Worm (Caenorhabditis elegans) whole organism, young adult: ENCODE measurements around the gene unc-33.

Source experiments
- B0261.1 ChIP-seq: sonication (generic microtip); optimal IDR thresholded peaks from 2 replicates; lab custom pipeline; 2016; ENCODE audit warnings: mild to moderate bottlenecking, missing genetic modification characterization, moderate library complexity, missing compliant biosample characterization
- D2030.7 ChIP-seq: fragments of 200-800 bp; sonication (Bioruptor generic); IDR thresholded peaks from 2 replicates; pipeline ENCODE4 v1.3.6; 2022; ENCODE audit warnings: missing genetic modification reagents, missing genetic modification characterization, missing compliant biosample characterization
- F22D6.2 ChIP-seq: sonication (generic microtip); optimal IDR thresholded peaks from 2 replicates; lab custom pipeline; 2016; ENCODE audit warnings: mild to moderate bottlenecking, missing genetic modification characterization, missing compliant biosample characterization
- F52B5.7 ChIP-seq: sonication (generic microtip); optimal IDR thresholded peaks from 2 replicates; lab custom pipeline; 2016; ENCODE audit warnings: mild to moderate bottlenecking, missing genetic modification characterization, missing compliant biosample characterization
- F55B11.4 ChIP-seq: sonication (generic microtip); optimal IDR thresholded peaks from 2 replicates; lab custom pipeline; 2016; ENCODE audit warnings: missing compliant biosample characterization, missing genetic modification characterization, borderline replicate concordance; ENCODE audit not compliant: insufficient read depth
- F57A8.1 ChIP-seq: fragments of 200-800 bp; sonication (Bioruptor generic); optimal IDR thresholded peaks from 2 replicates; lab custom pipeline; 2018; ENCODE audit warnings: mild to moderate bottlenecking, missing genetic modification characterization, moderate library complexity, missing compliant biosample characterization
- K12H6.12 ChIP-seq: fragments of 200-800 bp; sonication (Bioruptor generic); optimal IDR thresholded peaks from 2 replicates; lab custom pipeline; 2018; ENCODE audit warnings: mild to moderate bottlenecking, missing genetic modification characterization, missing compliant biosample characterization
- Y53G8AR.9 ChIP-seq: fragments of 200-800 bp; sonication (Bioruptor generic); conservative IDR thresholded peaks from 2 replicates; pipeline ENCODE4 v1.3.6; 2022; ENCODE audit warnings: missing genetic modification reagents, missing genetic modification characterization, missing compliant biosample characterization
- ama-1 ChIP-seq, 3 experiments: fragments of 150-350 bp in 1 of 3; sonication (generic microtip) in 2 of 3; optimal IDR thresholded peaks; 2 replicates each; lab custom pipeline; 2014 to 2018; ENCODE audit warnings: missing biosample characterization in 2 of 3, missing genetic modification characterization in 2 of 3, missing genetic modification reagents in 2 of 3
- aptf-3 ChIP-seq: fragments of 200-800 bp; sonication (Bioruptor generic); IDR thresholded peaks from 2 replicates; pipeline ENCODE4 v1.3.6; 2022; ENCODE audit warnings: missing genetic modification characterization, missing compliant biosample characterization
- atf-7 ChIP-seq: sonication (generic microtip); optimal IDR thresholded peaks from 2 replicates; lab custom pipeline; 2017; ENCODE audit warnings: mild to moderate bottlenecking, missing genetic modification characterization, missing compliant biosample characterization
- bed-1 ChIP-seq: fragments of 200-800 bp; sonication (Bioruptor generic); IDR thresholded peaks from 2 replicates; pipeline ENCODE4 v1.3.6; 2022; ENCODE audit warnings: missing genetic modification reagents, missing genetic modification characterization, missing compliant biosample characterization
- bed-2 ChIP-seq: fragments of 200-800 bp; sonication (Bioruptor generic); IDR thresholded peaks from 2 replicates; pipeline ENCODE4 v1.3.6; 2022; ENCODE audit warnings: missing genetic modification reagents, missing genetic modification characterization, missing compliant biosample characterization
- cebp-1 ChIP-seq, 2 experiments: fragments of 200-800 bp in 1 of 2; sonication (Bioruptor generic) in 1 of 2; sonication (generic microtip) in 1 of 2; IDR thresholded peaks in 1 of 2; optimal IDR thresholded peaks in 1 of 2; 2 replicates each; pipeline versions ENCODE4 v1.3.6 to Lab custom; 2017 to 2022; ENCODE audit warnings: missing compliant biosample characterization in 2 of 2, missing genetic modification characterization in 2 of 2, mild to moderate bottlenecking in 1 of 2, missing genetic modification reagents in 1 of 2, moderate library complexity in 1 of 2
- ceh-91 ChIP-seq: fragments of 200-800 bp; sonication (Bioruptor generic); IDR thresholded peaks from 2 replicates; pipeline ENCODE4 v1.3.6; 2022; ENCODE audit warnings: missing genetic modification reagents, missing genetic modification characterization, missing compliant biosample characterization
- chd-7 ChIP-seq: sonication (generic microtip); optimal IDR thresholded peaks from 2 replicates; lab custom pipeline; 2016; ENCODE audit warnings: mild to moderate bottlenecking, missing genetic modification characterization, moderate library complexity, missing compliant biosample characterization
- dox-1 ChIP-seq: fragments of 200-800 bp; sonication (Bioruptor generic); IDR thresholded peaks from 2 replicates; pipeline ENCODE4 v1.3.6; 2022; ENCODE audit warnings: missing genetic modification reagents, missing genetic modification characterization, missing compliant biosample characterization
- egl-18 ChIP-seq: fragments of 200-800 bp; sonication (Bioruptor generic); IDR thresholded peaks from 2 replicates; pipeline ENCODE4 v1.3.6; 2022; ENCODE audit warnings: missing genetic modification reagents, missing genetic modification characterization, missing compliant biosample characterization
- egrh-3 ChIP-seq: fragments of 200-800 bp; sonication (Bioruptor generic); IDR thresholded peaks from 2 replicates; pipeline ENCODE4 v1.3.6; 2022; ENCODE audit warnings: missing genetic modification reagents, missing genetic modification characterization, missing compliant biosample characterization
- him-1 ChIP-seq: sonication (generic microtip); optimal IDR thresholded peaks from 2 replicates; lab custom pipeline; 2016; ENCODE audit warnings: missing genotype, missing genetic modification reagents, missing genetic modification characterization, missing compliant biosample characterization
- hlh-26 ChIP-seq: fragments of 200-800 bp; sonication (Bioruptor generic); conservative IDR thresholded peaks from 2 replicates; pipeline ENCODE4 v1.3.6; 2022; ENCODE audit warnings: missing genetic modification reagents, missing genetic modification characterization, missing compliant biosample characterization
- hmg-1.2 ChIP-seq: fragments of 200-800 bp; sonication (Bioruptor generic); IDR thresholded peaks from 2 replicates; pipeline ENCODE4 v1.3.6; 2022; ENCODE audit warnings: missing genetic modification reagents, missing genetic modification characterization, missing compliant biosample characterization
- lin-54 ChIP-seq: fragments of 200-800 bp; sonication (Bioruptor generic); optimal IDR thresholded peaks from 2 replicates; lab custom pipeline; 2018; ENCODE audit warnings: mild to moderate bottlenecking, missing genetic modification characterization, missing compliant biosample characterization
- madf-3 ChIP-seq: fragments of 200-800 bp; sonication (Bioruptor generic); IDR thresholded peaks from 2 replicates; pipeline ENCODE4 v1.3.6; 2022; ENCODE audit warnings: missing genetic modification reagents, missing genetic modification characterization, missing compliant biosample characterization
- madf-8 ChIP-seq: fragments of 200-800 bp; sonication (Bioruptor generic); conservative IDR thresholded peaks from 2 replicates; pipeline ENCODE4 v1.3.6; 2022; ENCODE audit warnings: missing genetic modification reagents, missing genetic modification characterization, missing compliant biosample characterization
- nhr-120 ChIP-seq: fragments of 200-800 bp; sonication (Bioruptor generic); IDR thresholded peaks from 2 replicates; pipeline ENCODE4 v1.3.6; 2022; ENCODE audit warnings: missing genetic modification characterization, missing compliant biosample characterization
- nhr-179 ChIP-seq: sonication (generic microtip); optimal IDR thresholded peaks from 2 replicates; lab custom pipeline; 2016; ENCODE audit warnings: mild to moderate bottlenecking, missing genetic modification characterization, missing compliant biosample characterization
- rpc-1 ChIP-seq, 2 experiments: fragments of 150-350 bp in 1 of 2; sonication (generic microtip) in 1 of 2; optimal IDR thresholded peaks; 2 replicates each; lab custom pipeline; 2014 to 2018; ENCODE audit warnings: missing biosample characterization in 1 of 2, missing genetic modification characterization in 1 of 2, missing genetic modification reagents in 1 of 2, missing genotype in 1 of 2
- snpc-3.4 ChIP-seq: sonication (generic microtip); optimal IDR thresholded peaks from 2 replicates; lab custom pipeline; 2017; ENCODE audit warnings: missing genetic modification characterization, mild to moderate bottlenecking, missing compliant biosample characterization, antibody characterized with exemption, moderate library complexity, missing genotype, missing genetic modification reagents
- snpc-4 ChIP-seq, 5 experiments: fragments of 150-350 bp in 1 of 5; sonication (generic microtip) in 4 of 5; optimal IDR thresholded peaks; 2 replicates each; lab custom pipeline; 2014 to 2018; ENCODE audit warnings: missing genetic modification characterization in 5 of 5, missing biosample characterization in 3 of 5, antibody characterized with exemption in 2 of 5, mild to moderate bottlenecking in 2 of 5, missing compliant biosample characterization in 2 of 5, missing genotype in 2 of 5, moderate library complexity in 2 of 5, missing genetic modification reagents in 1 of 5
- sptf-2 ChIP-seq: fragments of 200-800 bp; sonication (Bioruptor generic); optimal IDR thresholded peaks from 2 replicates; lab custom pipeline; 2018; ENCODE audit warnings: mild to moderate bottlenecking, missing genetic modification characterization, missing compliant biosample characterization
- tbp1 ChIP-seq: fragments of 200-800 bp; sonication (Bioruptor generic); optimal IDR thresholded peaks from 2 replicates; lab custom pipeline; 2018; ENCODE audit warnings: mild to moderate bottlenecking, missing genetic modification characterization, missing compliant biosample characterization
- tbx-9 ChIP-seq: sonication (generic microtip); optimal IDR thresholded peaks from 2 replicates; lab custom pipeline; 2016; ENCODE audit warnings: borderline replicate concordance, missing genetic modification characterization, inconsistent platforms, missing compliant biosample characterization
- tlf-1 ChIP-seq: fragments of 200-800 bp; sonication (Bioruptor generic); optimal IDR thresholded peaks from 2 replicates; lab custom pipeline; 2018; ENCODE audit warnings: mild to moderate bottlenecking, missing genetic modification characterization, missing compliant biosample characterization
- unc-130 ChIP-seq: sonication (generic microtip); optimal IDR thresholded peaks from 2 replicates; lab custom pipeline; 2016; ENCODE audit warnings: missing genetic modification reagents, missing genetic modification characterization, missing compliant biosample characterization
- unc-62 ChIP-seq: fragments of 150-350 bp; optimal IDR thresholded peaks from 2 replicates; lab custom pipeline; 2014; ENCODE audit warnings: missing biosample characterization, missing genetic modification reagents, missing genetic modification characterization
- zfh-2 ChIP-seq: fragments of 200-800 bp; sonication (Bioruptor generic); conservative IDR thresholded peaks from 2 replicates; pipeline ENCODE4 v1.3.6; 2022; ENCODE audit warnings: missing genetic modification reagents, missing genetic modification characterization, missing compliant biosample characterization
- ztf-3 ChIP-seq: fragments of 200-800 bp; sonication (Bioruptor generic); optimal IDR thresholded peaks from 2 replicates; lab custom pipeline; 2018; ENCODE audit warnings: mild to moderate bottlenecking, missing genetic modification characterization, missing compliant biosample characterization

The unc-33 gene

DNA sequence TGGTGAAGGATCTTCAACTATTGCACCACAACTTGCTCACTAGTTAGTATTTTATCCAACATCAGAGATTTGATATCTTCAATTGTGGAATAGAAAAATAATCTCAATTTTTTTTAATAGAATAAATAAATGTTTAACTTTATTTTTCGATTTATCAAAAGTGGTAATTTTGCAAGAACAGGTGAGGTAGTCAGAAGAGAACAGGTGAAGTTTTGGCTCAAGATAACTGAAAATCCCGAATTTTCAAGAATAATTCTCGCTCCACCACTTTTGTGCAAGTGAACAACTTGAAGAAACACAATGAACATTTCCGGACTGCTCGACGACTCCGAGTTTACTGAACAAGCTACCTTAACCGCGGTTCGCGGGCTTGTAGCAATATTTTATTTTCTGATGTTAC lies 25.2 kb upstream of the unc-33 start, which contains the start of gene srz-78:
srz-78 (plus strand) TSS at position 301 of the 400 bp plus-strand sequence.
- TF ChIP-seq atf-7 (tag; lab: Kevin White, UChicago) (no peak), egrh-3 (GFP tag; lab: Robert Waterston, UW) (no peak), hlh-26 (no peak), B0261.1 (tag; lab: Kevin White, UChicago) (no peak), sptf-2 (GFP tag; lab: Kevin White, UChicago) (no peak), ceh-91 (GFP tag; lab: Robert Waterston, UW) (no peak)

- TF ChIP-seq zfh-2 (no peak), nhr-179 (tag; lab: Kevin White, UChicago) (no peak), tbx-9 (tag; lab: Kevin White, UChicago) (no peak), hmg-1.2 (GFP tag; lab: Robert Waterston, UW) (no peak), F22D6.2 (tag; lab: Kevin White, UChicago) (no peak), D2030.7 (no peak), aptf-3 (no peak), him-1 (no peak), cebp-1 (GFP tag; IDR thresholded peaks at IDR 0.05; lab: Robert Waterston, UW) (no peak), cebp-1 (tag; optimal IDR thresholded peaks at IDR 0.05; lab: Kevin White, UChicago) (no peak)
- TF ChIP-seq, all 124 proteins: peak for 0
Observed at ce11 chrIV:3493310-3493709, 23.4 kb upstream of the unc-33 start, which contains the start of gene srz-79. Gene srz-79 (plus strand): TSS chrIV:3493610.

- TF ChIP-seq F52B5.7 (tag; lab: Kevin White, UChicago) (no peak), Y53G8AR.9 (GFP tag; lab: Robert Waterston, UW) (no peak), ama-1 (optimal IDR thresholded peaks at IDR 0.05; lab: Kevin White, UChicago) (no peak), ama-1 (GFP tag; optimal IDR thresholded peaks at IDR 0.05; lab: Kevin White, UChicago) (no peak), egl-18 (GFP tag; lab: Robert Waterston, UW) (no peak), bed-2 (GFP tag; lab: Robert Waterston, UW) (no peak), snpc-3.4 (no peak)
Observed at ce11 chrIV:3496358-3496757, 20.3 kb upstream of the unc-33 start, which contains the start of gene C09G12.17. Gene C09G12.17 (minus strand): TSS chrIV:3496458.

DNA sequence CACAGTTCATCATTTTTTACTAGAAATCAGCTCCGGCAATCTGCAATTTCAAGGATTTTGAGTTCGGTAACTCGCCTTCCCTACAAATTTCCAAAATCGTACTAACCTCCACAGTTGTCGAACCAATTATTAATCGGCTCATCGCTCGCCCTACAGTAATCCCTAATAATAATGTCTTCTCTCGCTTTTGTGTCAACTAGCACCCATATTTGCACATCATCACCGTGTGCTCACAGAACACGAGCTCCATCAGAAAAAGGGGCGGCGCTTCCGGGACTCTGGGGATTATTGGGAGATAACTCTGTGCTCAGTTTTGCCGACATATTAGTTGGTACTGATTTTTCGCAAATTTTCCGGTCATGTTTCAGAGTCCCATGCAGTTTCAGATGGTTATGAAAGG lies 18.8 kb upstream of the unc-33 start, which contains the start of gene ceh-53:
ceh-53 (plus strand) TSS at position 301 of the 400 bp plus-strand sequence.
- TF ChIP-seq dox-1 (no peak), F57A8.1 (GFP tag; lab: Kevin White, UChicago) (no peak), B0261.1 (tag; lab: Kevin White, UChicago) (no peak), ztf-3 (GFP tag; lab: Kevin White, UChicago) (no peak), unc-130 (GFP tag; lab: Kevin White, UChicago) (no peak), lin-54 (GFP tag; lab: Kevin White, UChicago) (no peak), madf-3 (GFP tag; lab: Robert Waterston, UW) (no peak), madf-8 (GFP tag; lab: Robert Waterston, UW) (no peak), tlf-1 (GFP tag; lab: Kevin White, UChicago) (no peak), tbp1 (GFP tag; lab: Kevin White, UChicago) (no peak), him-1 (no peak), chd-7 (tag; lab: Kevin White, UChicago) (no peak), bed-1 (GFP tag; lab: Robert Waterston, UW) (no peak), K12H6.12 (no peak), aptf-3 (no peak), nhr-120 (GFP tag; lab: Robert Waterston, UW) (no peak), snpc-4 (GFP tag; optimal IDR thresholded peaks at IDR 0.05; lab: Kevin White, UChicago) (no peak), snpc-4 (tag; optimal IDR thresholded peaks at IDR 0.05; lab: Kevin White, UChicago) (no peak), F55B11.4 (tag; lab: Kevin White, UChicago) (no peak), rpc-1 (optimal IDR thresholded peaks at IDR 0.05; lab: Kevin White, UChicago) (no peak), rpc-1 (tag; optimal IDR thresholded peaks at IDR 0.05; lab: Kevin White, UChicago) (no peak), unc-62 (GFP tag; lab: Kevin White, UChicago) (no peak)
